Worm (Caenorhabditis elegans) whole organism, late embryonic: Measurements from ENCODE around the gene Y49F6C.7.

ENCODE experiments used
- C08G9.2 ChIP-seq: sonication (generic microtip); optimal IDR thresholded peaks from 2 replicates; lab custom pipeline; 2016; ENCODE audit warnings: mild to moderate bottlenecking, missing genetic modification characterization, moderate library complexity, missing compliant biosample characterization
- C38D4.7 ChIP-seq: fragments of 200-800 bp; sonication (Bioruptor generic); optimal IDR thresholded peaks from 2 replicates; lab custom pipeline; 2018; ENCODE audit warnings: mild to moderate bottlenecking, missing genetic modification characterization, moderate library complexity, missing compliant biosample characterization
- F13H6.1 ChIP-seq: sonication (generic microtip); optimal IDR thresholded peaks from 2 replicates; lab custom pipeline; 2016; ENCODE audit warnings: missing genetic modification characterization, missing compliant biosample characterization
- K09A11.1 ChIP-seq: sonication (generic microtip); optimal IDR thresholded peaks from 2 replicates; lab custom pipeline; 2017; ENCODE audit warnings: antibody characterized with exemption, mild to moderate bottlenecking, missing genetic modification characterization, missing compliant biosample characterization; ENCODE audit not compliant: insufficient read depth
- Y22D7AL.16 ChIP-seq: sonication (generic microtip); optimal IDR thresholded peaks from 2 replicates; lab custom pipeline; 2016; ENCODE audit warnings: missing genetic modification characterization, missing compliant biosample characterization
- ama-1 ChIP-seq: fragments of 150-350 bp; optimal IDR thresholded peaks from 2 replicates; lab custom pipeline; 2014
- ceh-18 ChIP-seq: sonication (generic microtip); optimal IDR thresholded peaks from 2 replicates; lab custom pipeline; 2016; ENCODE audit warnings: missing genetic modification characterization, missing compliant biosample characterization
- ceh-22 ChIP-seq: sonication (generic microtip); optimal IDR thresholded peaks from 2 replicates; lab custom pipeline; 2017; ENCODE audit warnings: missing biosample characterization, missing genetic modification characterization
- ceh-30 ChIP-seq: fragments of 150-350 bp; optimal IDR thresholded peaks from 2 replicates; lab custom pipeline; 2014; ENCODE audit warnings: missing biosample characterization, missing genetic modification characterization
- ceh-34 ChIP-seq: sonication (generic microtip); optimal IDR thresholded peaks from 2 replicates; lab custom pipeline; 2016; ENCODE audit warnings: mild to moderate bottlenecking, missing genetic modification characterization, missing compliant biosample characterization
- ceh-48 ChIP-seq: sonication (generic microtip); optimal IDR thresholded peaks from 2 replicates; lab custom pipeline; 2016; ENCODE audit warnings: missing genetic modification characterization, inconsistent platforms, missing compliant biosample characterization
- ceh-6 ChIP-seq: fragments of 200-800 bp; sonication (Bioruptor generic); optimal IDR thresholded peaks from 2 replicates; lab custom pipeline; 2018; ENCODE audit warnings: mild to moderate bottlenecking, missing genetic modification characterization, missing compliant biosample characterization
- che-1 ChIP-seq: sonication (generic microtip); optimal IDR thresholded peaks from 2 replicates; lab custom pipeline; 2016; ENCODE audit warnings: mild to moderate bottlenecking, missing genetic modification characterization, missing compliant biosample characterization
- dve-1 ChIP-seq: sonication (generic microtip); optimal IDR thresholded peaks from 2 replicates; lab custom pipeline; 2017; ENCODE audit warnings: antibody characterized with exemption, mild to moderate bottlenecking, missing genetic modification characterization, missing compliant biosample characterization
- elt-2 ChIP-seq: sonication (generic microtip); optimal IDR thresholded peaks from 2 replicates; lab custom pipeline; 2016; ENCODE audit warnings: missing genetic modification reagents, missing genetic modification characterization, missing compliant biosample characterization
- elt-4 ChIP-seq: sonication (generic microtip); optimal IDR thresholded peaks from 2 replicates; lab custom pipeline; 2016; ENCODE audit warnings: missing genetic modification characterization, missing compliant biosample characterization
- eyg-1 ChIP-seq: sonication (generic microtip); optimal IDR thresholded peaks from 2 replicates; lab custom pipeline; 2016; ENCODE audit warnings: missing genotype, missing genetic modification characterization, missing compliant biosample characterization
- fkh-10 ChIP-seq: fragments of 150-350 bp; optimal IDR thresholded peaks from 2 replicates; lab custom pipeline; 2014; ENCODE audit warnings: missing biosample characterization, missing genetic modification reagents, missing genetic modification characterization
- hlh-13 ChIP-seq: fragments of 200-800 bp; sonication (Bioruptor generic); optimal IDR thresholded peaks from 2 replicates; lab custom pipeline; 2018; ENCODE audit warnings: mild to moderate bottlenecking, missing genetic modification characterization, missing compliant biosample characterization
- hlh-15 ChIP-seq: sonication (generic microtip); optimal IDR thresholded peaks from 2 replicates; lab custom pipeline; 2016; ENCODE audit warnings: missing genetic modification characterization, missing compliant biosample characterization
- hlh-30 ChIP-seq: sonication (generic microtip); optimal IDR thresholded peaks from 2 replicates; lab custom pipeline; 2017; ENCODE audit warnings: antibody characterized with exemption, missing genetic modification characterization, missing compliant biosample characterization; ENCODE audit not compliant: insufficient read depth
- hlh-8 ChIP-seq: sonication (generic microtip); optimal IDR thresholded peaks from 2 replicates; lab custom pipeline; 2016; ENCODE audit warnings: missing genotype, missing genetic modification characterization, missing compliant biosample characterization
- lim-6 ChIP-seq: sonication (generic microtip); optimal IDR thresholded peaks from 2 replicates; lab custom pipeline; 2016; ENCODE audit warnings: missing genetic modification characterization, missing compliant biosample characterization
- nfya-1 ChIP-seq: sonication (generic microtip); optimal IDR thresholded peaks from 2 replicates; lab custom pipeline; 2017; ENCODE audit warnings: missing genetic modification characterization, mild to moderate bottlenecking, missing compliant biosample characterization, antibody characterized with exemption, moderate library complexity
- nhr-232 ChIP-seq: sonication (generic microtip); optimal IDR thresholded peaks from 2 replicates; lab custom pipeline; 2016; ENCODE audit warnings: missing genetic modification characterization, missing compliant biosample characterization
- npax-4 ChIP-seq: sonication (generic microtip); optimal IDR thresholded peaks from 2 replicates; lab custom pipeline; 2016; ENCODE audit warnings: missing genetic modification characterization, missing compliant biosample characterization
- pha-2 ChIP-seq: sonication (generic microtip); optimal IDR thresholded peaks from 2 replicates; lab custom pipeline; 2017; ENCODE audit warnings: mild to moderate bottlenecking, missing genetic modification characterization, missing compliant biosample characterization
- pqm-1 ChIP-seq: sonication (generic microtip); optimal IDR thresholded peaks from 2 replicates; lab custom pipeline; 2016; ENCODE audit warnings: missing genetic modification characterization, missing compliant biosample characterization
- ref-2 ChIP-seq: sonication (generic microtip); optimal IDR thresholded peaks from 2 replicates; lab custom pipeline; 2016; ENCODE audit warnings: missing genetic modification characterization, missing compliant biosample characterization
- rnt-1 ChIP-seq: sonication (generic microtip); optimal IDR thresholded peaks from 2 replicates; lab custom pipeline; 2016; ENCODE audit warnings: missing genetic modification characterization, missing compliant biosample characterization
- sox-2 ChIP-seq: fragments of 200-800 bp; sonication (Bioruptor generic); IDR thresholded peaks from 2 replicates; pipeline ENCODE4 v1.3.6; 2022; ENCODE audit warnings: missing genetic modification reagents, missing genetic modification characterization, missing compliant biosample characterization
- sox-4 ChIP-seq: sonication (generic microtip); optimal IDR thresholded peaks from 2 replicates; lab custom pipeline; 2017; ENCODE audit warnings: mild to moderate bottlenecking, missing genetic modification characterization, inconsistent platforms, missing compliant biosample characterization
- ttx-3 ChIP-seq: sonication (generic microtip); optimal IDR thresholded peaks from 2 replicates; lab custom pipeline; 2016; ENCODE audit warnings: missing genetic modification reagents, missing genetic modification characterization, missing compliant biosample characterization
- unc-42 ChIP-seq: sonication (generic microtip); optimal IDR thresholded peaks from 2 replicates; lab custom pipeline; 2016; ENCODE audit warnings: missing genotype, missing genetic modification characterization, missing compliant biosample characterization
- unc-55 ChIP-seq: sonication (generic microtip); optimal IDR thresholded peaks from 2 replicates; lab custom pipeline; 2017; ENCODE audit warnings: missing biosample characterization, missing genetic modification reagents, missing genetic modification characterization
- unc-86 ChIP-seq: sonication (generic microtip); optimal IDR thresholded peaks from 2 replicates; lab custom pipeline; 2016; ENCODE audit warnings: missing genetic modification characterization, missing compliant biosample characterization
- zip-5 ChIP-seq: sonication (generic microtip); optimal IDR thresholded peaks from 2 replicates; lab custom pipeline; 2016; ENCODE audit warnings: missing genetic modification characterization, missing compliant biosample characterization
- ztf-16 ChIP-seq: sonication (generic microtip); optimal IDR thresholded peaks from 2 replicates; lab custom pipeline; 2017; ENCODE audit warnings: missing genetic modification characterization, missing compliant biosample characterization

The Y49F6C.7 gene

ce11 chrII:3338556-3338955 is 29.4 kb downstream of the Y49F6C.7 start, which contains the start of gene F14D2.7:
Gene F14D2.7 (minus strand): TSS chrII:3338656.
- no peak for TF ChIP-seq rnt-1
- no peak for TF ChIP-seq elt-2 (tag; lab: Kevin White, UChicago)
- no peak for TF ChIP-seq ceh-30 (tag; lab: Kevin White, UChicago)
- TF ChIP-seq unc-86 (tag; lab: Kevin White, UChicago): no peak
- no peak for TF ChIP-seq F13H6.1 (tag; lab: Kevin White, UChicago)
- TF ChIP-seq sox-2 (GFP tag; lab: Robert Waterston, UW): no peak
- no peak for TF ChIP-seq sox-4 (tag; lab: Kevin White, UChicago)
- TF ChIP-seq eyg-1 (tag; lab: Kevin White, UChicago): no peak
- TF ChIP-seq zip-5: no peak
- TF ChIP-seq ceh-6: no peak
- no peak for TF ChIP-seq nhr-232 (tag; lab: Kevin White, UChicago)
- TF ChIP-seq unc-55 (GFP tag; lab: Kevin White, UChicago): no peak
- no peak for TF ChIP-seq hlh-30
- TF ChIP-seq lim-6 (tag; lab: Kevin White, UChicago): no peak
- no peak for TF ChIP-seq ref-2 (tag; lab: Kevin White, UChicago)

- TF ChIP-seq ceh-6 (no peak), fkh-10 (GFP tag; lab: Kevin White, UChicago) (no peak), dve-1 (tag; lab: Kevin White, UChicago) (no peak), eyg-1 (tag; lab: Kevin White, UChicago) (no peak), ama-1 (lab: Kevin White, UChicago) (no peak), elt-2 (tag; lab: Kevin White, UChicago) (no peak), ceh-34 (tag; lab: Kevin White, UChicago) (no peak), K09A11.1 (tag; lab: Kevin White, UChicago) (no peak), ceh-18 (tag; lab: Kevin White, UChicago) (no peak), nhr-232 (tag; lab: Kevin White, UChicago) (no peak), hlh-15 (tag; lab: Kevin White, UChicago) (no peak), pqm-1 (no peak), nfya-1 (tag; lab: Kevin White, UChicago) (no peak), che-1 (tag; lab: Kevin White, UChicago) (no peak), npax-4 (no peak), unc-42 (tag; lab: Kevin White, UChicago) (no peak), ttx-3 (tag; lab: Kevin White, UChicago) (no peak), hlh-8 (tag; lab: Kevin White, UChicago) (no peak)
Measured at ce11 chrII:3337039-3337438, 31.0 kb downstream of the Y49F6C.7 start, which contains the start of gene F14D2.19. Gene F14D2.19 (minus strand): TSS chrII:3337139.

- TF ChIP-seq nhr-232 (tag; lab: Kevin White, UChicago) (no peak), pha-2 (tag; lab: Kevin White, UChicago) (no peak), C08G9.2 (tag; lab: Kevin White, UChicago) (no peak), elt-4 (tag; lab: Kevin White, UChicago) (no peak), unc-42 (tag; lab: Kevin White, UChicago) (no peak), ceh-22 (tag; lab: Kevin White, UChicago) (no peak), hlh-30 (no peak), hlh-13 (GFP tag; lab: Kevin White, UChicago) (no peak), lim-6 (tag; lab: Kevin White, UChicago) (no peak), C38D4.7 (GFP tag; lab: Kevin White, UChicago) (no peak), ceh-48 (no peak), ttx-3 (tag; lab: Kevin White, UChicago) (no peak), ceh-6 (no peak), ztf-16 (tag; lab: Kevin White, UChicago) (no peak)
Measured at ce11 chrII:3332039-3332438, 36.0 kb downstream of the Y49F6C.7 start, which contains the start of gene irld-27. Gene irld-27 (plus strand): TSS chrII:3332339.

- TF ChIP-seq pha-2 (tag; lab: Kevin White, UChicago) (no peak), npax-4 (no peak), Y22D7AL.16 (tag; lab: Kevin White, UChicago) (no peak)
Measured at ce11 chrII:3327104-3327503, 40.9 kb downstream of the Y49F6C.7 start, which contains the start of gene Y46D2A.3. Gene Y46D2A.3 (minus strand): TSS chrII:3327204.
